Worm (Caenorhabditis elegans): ENCODE data around the gene srd-21.

ce11 chrV:16635911-16636310, 6.2 kb downstream of the srd-21 start, which contains the start of gene mltn-11:
- TF ChIP-seq T22C8.4 (GFP tag; IDR thresholded peaks at IDR 0.05), result no peak
- no peak for TF ChIP-seq ref-1 (GFP tag; conservative IDR thresholded peaks at IDR 0.05)
- no peak for TF ChIP-seq klf-2 (GFP tag; conservative IDR thresholded peaks at IDR 0.05)
- TF ChIP-seq flt-1 (GFP tag; IDR thresholded peaks at IDR 0.05), result no peak
- no peak for TF ChIP-seq tab-1 (GFP tag; IDR thresholded peaks at IDR 0.05)
- no peak for TF ChIP-seq med-1 (GFP tag; optimal IDR thresholded peaks at IDR 0.05; ENCODE audit: insufficient read depth)
- TF ChIP-seq ztf-23 (GFP tag; IDR thresholded peaks at IDR 0.05), result no peak
- TF ChIP-seq cog-1 (tag; optimal IDR thresholded peaks at IDR 0.05), result no peak

Measured in whole organism, midembryonic.